Worm (Caenorhabditis elegans) whole organism, midembryonic: Measurements from ENCODE around the gene T06C12.12.

ENCODE experiments used
- ref-1 ChIP-seq: fragments of 200-800 bp; sonication (Bioruptor generic); conservative IDR thresholded peaks from 2 replicates; pipeline ENCODE4 v1.3.6; 2022; ENCODE audit warnings: missing genetic modification reagents, missing genetic modification characterization, missing compliant biosample characterization
- ztf-23 ChIP-seq: fragments of 200-800 bp; sonication (Bioruptor generic); IDR thresholded peaks from 2 replicates; pipeline ENCODE4 v1.3.6; 2022; ENCODE audit warnings: missing genetic modification reagents, missing genetic modification characterization, missing compliant biosample characterization
- ztf-29 ChIP-seq: fragments of 200-800 bp; sonication (Bioruptor generic); IDR thresholded peaks from 2 replicates; pipeline ENCODE4 v1.3.6; 2022; ENCODE audit warnings: missing genetic modification reagents, missing genetic modification characterization, missing compliant biosample characterization

DNA sequence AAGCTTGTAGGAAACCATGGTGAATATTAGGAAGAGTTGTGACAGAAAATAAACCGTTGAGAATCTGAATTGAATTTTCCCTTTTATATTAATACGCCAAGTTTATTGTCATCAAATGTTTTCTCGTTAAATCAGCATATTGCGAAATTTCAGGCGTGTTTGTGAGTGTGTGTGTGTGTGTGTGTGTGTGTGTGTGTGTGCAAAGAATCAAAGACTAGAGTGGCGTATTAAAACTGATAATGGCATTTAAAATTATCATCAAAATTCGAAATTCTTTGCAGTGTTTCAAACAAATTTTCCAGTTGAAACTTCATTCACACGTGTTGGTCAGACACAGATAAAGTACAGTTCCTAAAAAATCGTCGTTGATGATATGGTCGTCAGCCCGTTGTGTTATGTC is 24.1 kb downstream of the T06C12.12 start, which contains the start of gene gst-38:
- no peak for TF ChIP-seq ztf-23 (GFP tag; lab: Robert Waterston, UW)
- TF ChIP-seq ref-1, result no peak
- TF ChIP-seq ztf-29 (GFP tag; lab: Robert Waterston, UW), result no peak
